Worm (Caenorhabditis elegans): ENCODE results near the gene dao-6.
A peak's percentile ranks its signal among the peaks of the same experiment; 100 is the strongest.

The dao-6 gene

ce11 chrIII:9780665-9781304 lies 44.8 kb upstream of the dao-6 start, which contains the start of gene vha-1 (continued):
- TF ChIP-seq nhr-25 (tag; optimal IDR thresholded peaks at IDR 0.05) (peak; percentile 65), unc-39 (tag; optimal IDR thresholded peaks at IDR 0.05) (no peak), ceh-9 (tag; optimal IDR thresholded peaks at IDR 0.05) (no peak), unc-62 (GFP tag; optimal IDR thresholded peaks at IDR 0.05) (peak; percentile 63), skn-1 (tag; optimal IDR thresholded peaks at IDR 0.05) (peak; percentile 75), daf-12 (tag; optimal IDR thresholded peaks at IDR 0.05) (no peak), nfya-1 (tag; optimal IDR thresholded peaks at IDR 0.05; ENCODE audit: insufficient read depth) (peak; percentile 90), egl-27 (tag; optimal IDR thresholded peaks at IDR 0.05) (no peak), fkh-10 (GFP tag; optimal IDR thresholded peaks at IDR 0.05) (peak; percentile 16), egl-5 (tag; optimal IDR thresholded peaks at IDR 0.05) (peak; percentile 46), R02D3.7 (tag; optimal IDR thresholded peaks at IDR 0.05) (peak; percentile 59), pqm-1 (tag; optimal IDR thresholded peaks at IDR 0.05) (peak; percentile 94), lsy-12 (tag; optimal IDR thresholded peaks at IDR 0.05) (peak; percentile 80), eor-1 (tag; optimal IDR thresholded peaks at IDR 0.05) (no peak), mml-1 (tag; optimal IDR thresholded peaks at IDR 0.05) (no peak), tbx-2 (tag; optimal IDR thresholded peaks at IDR 0.05) (no peak), nhr-77 (tag; optimal IDR thresholded peaks at IDR 0.05) (peak; percentile 40), nhr-237 (tag; optimal IDR thresholded peaks at IDR 0.05) (no peak), nhr-43 (tag; optimal IDR thresholded peaks at IDR 0.05; ENCODE audit: poor library complexity, severe bottlenecking) (peak; percentile 58)

DNA sequence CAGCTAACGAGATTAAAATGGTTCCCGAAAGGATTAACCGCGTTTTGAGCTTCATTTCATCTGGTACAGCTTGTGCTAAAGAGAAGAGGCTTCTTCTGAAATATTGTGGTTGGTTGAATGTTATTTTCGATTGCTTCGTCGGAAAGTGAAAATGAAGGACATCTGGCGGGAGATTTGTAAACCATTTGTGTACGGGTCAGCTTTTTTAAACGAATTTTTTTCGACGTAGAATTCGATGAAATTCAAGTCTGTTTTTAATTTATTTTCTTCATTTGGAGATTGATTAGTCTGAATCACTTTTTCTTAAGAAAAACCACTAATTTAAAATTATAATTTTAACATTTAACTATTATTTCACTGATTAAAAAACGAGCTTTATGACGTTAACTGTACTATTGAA lies 44.3 kb upstream of the dao-6 start, which contains the start of gene sqv-3:
TSS of gene sqv-3 (minus strand) at position 101 of the 400 bp plus-strand sequence.
- no peak for TF ChIP-seq daf-12 (tag; optimal IDR thresholded peaks at IDR 0.05)
- no peak for TF ChIP-seq jun-1 (tag; optimal IDR thresholded peaks at IDR 0.05)
- TF ChIP-seq snpc-4 (tag; optimal IDR thresholded peaks at IDR 0.05): no peak
- TF ChIP-seq unc-39 (tag; optimal IDR thresholded peaks at IDR 0.05): no peak
- TF ChIP-seq mdl-1 (tag; optimal IDR thresholded peaks at IDR 0.05): no peak
- no peak for TF ChIP-seq tbx-2 (tag; optimal IDR thresholded peaks at IDR 0.05)
- no peak for TF ChIP-seq unc-62 (GFP tag; optimal IDR thresholded peaks at IDR 0.05)
- TF ChIP-seq aly-2 (tag; optimal IDR thresholded peaks at IDR 0.05): no peak
- TF ChIP-seq nhr-76 (tag; optimal IDR thresholded peaks at IDR 0.05): no peak

DNA sequence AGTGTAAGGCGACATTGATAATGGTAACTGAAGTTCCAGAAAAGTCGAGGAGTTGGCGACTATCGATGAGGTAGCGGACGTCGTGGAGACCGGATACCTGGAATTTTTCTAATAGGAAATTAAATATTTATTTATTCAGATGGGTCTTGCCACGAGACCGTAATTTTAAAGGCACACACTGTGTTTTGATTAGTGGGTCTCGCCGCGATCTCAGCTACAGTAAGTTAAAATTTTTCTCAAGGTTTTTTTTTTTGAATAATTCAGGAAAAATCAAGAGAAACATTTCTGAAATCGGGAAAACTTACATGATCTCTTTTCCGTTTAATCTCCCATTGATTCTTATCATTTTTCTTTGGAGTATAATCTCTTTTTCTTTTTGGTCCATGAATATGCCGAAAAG lies 43.1 kb upstream of the dao-6 start:
- TF ChIP-seq elt-2 (tag; optimal IDR thresholded peaks at IDR 0.05) (no peak), fkh-2 (tag; optimal IDR thresholded peaks at IDR 0.05) (no peak), sea-2 (GFP tag; optimal IDR thresholded peaks at IDR 0.05) (no peak), nhr-12 (tag; optimal IDR thresholded peaks at IDR 0.05) (no peak), mdl-1 (tag; optimal IDR thresholded peaks at IDR 0.05) (no peak), nhr-77 (tag; optimal IDR thresholded peaks at IDR 0.05) (no peak), pqm-1 (tag; optimal IDR thresholded peaks at IDR 0.05) (no peak), fos-1 (tag; optimal IDR thresholded peaks at IDR 0.05) (no peak)

- TF ChIP-seq nfya-1 (tag; optimal IDR thresholded peaks at IDR 0.05; ENCODE audit: insufficient read depth) (peak; percentile 29), elt-2 (tag; optimal IDR thresholded peaks at IDR 0.05) (peak; percentile 20), lin-39 (tag; optimal IDR thresholded peaks at IDR 0.05) (peak; percentile 10), hmg-11 (tag; optimal IDR thresholded peaks at IDR 0.05) (peak; percentile 43), elt-1 (tag; optimal IDR thresholded peaks at IDR 0.05) (no peak)
Measured at ce11 chrIII:9776323-9776722, 40.3 kb upstream of the dao-6 start, which contains the start of gene usp-46. Gene usp-46 (plus strand): TSS chrIII:9776623.

DNA sequence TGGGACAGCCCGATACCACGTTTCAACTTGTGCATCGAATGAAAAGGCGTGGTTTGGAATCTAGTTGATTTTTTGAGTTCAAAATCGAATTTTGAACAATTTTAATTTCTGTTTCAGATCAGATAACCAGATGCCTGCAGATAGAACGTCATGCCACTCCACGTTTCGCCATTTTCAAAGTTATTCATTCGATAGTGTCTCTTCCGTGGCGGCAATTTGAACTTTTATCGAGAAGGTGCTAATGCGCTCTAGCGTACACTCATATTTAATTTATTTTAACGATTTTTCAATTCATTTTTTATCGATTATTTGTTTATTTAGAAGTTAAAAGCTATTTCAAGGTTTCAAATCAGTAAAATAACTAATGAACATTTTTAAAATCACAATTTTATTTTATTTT lies 39.9 kb upstream of the dao-6 start:
- TF ChIP-seq lin-15B (tag; optimal IDR thresholded peaks at IDR 0.05) (peak; percentile 18), fos-1 (tag; optimal IDR thresholded peaks at IDR 0.05) (no peak)
